Fruit fly (Drosophila melanogaster): ENCODE measurements around the gene CG32751.

- TF ChIP-seq CG8478 (optimal IDR thresholded peaks at IDR 0.05) (no peak), CTCF (optimal IDR thresholded peaks at IDR 0.05) (no peak)
Observed at dm6 chrX:6198554-6198953, at the start of gene CG32751.

Measured in S2 (cell line).